Fruit fly (Drosophila melanogaster) whole organism, wandering third instar larva: ENCODE measurements around the gene CG3061.

ENCODE experiments used
- CG32264 ChIP-seq: fragments of 200-800 bp; sonication (Bioruptor generic); optimal IDR thresholded peaks from 2 replicates; lab custom pipeline; 2016; ENCODE audit warnings: missing biosample characterization, missing genetic modification characterization
- CG9705 ChIP-seq: fragments of 200-800 bp; sonication (Bioruptor generic); optimal IDR thresholded peaks from 2 replicates; lab custom pipeline; 2018; ENCODE audit warnings: missing biosample characterization, mild to moderate bottlenecking, missing genetic modification characterization
- CrebA ChIP-seq: fragments of 200-800 bp; sonication (Bioruptor generic); optimal IDR thresholded peaks from 2 replicates; lab custom pipeline; 2016; ENCODE audit warnings: missing biosample characterization, mild to moderate bottlenecking, missing genetic modification characterization, borderline replicate concordance
- Dfd ChIP-seq: fragments of >200 bp; optimal IDR thresholded peaks from 2 replicates; lab custom pipeline; 2017; ENCODE audit warnings: missing biosample characterization, missing genetic modification characterization
- Dif ChIP-seq: fragments of 200-275, 200-300 bp; sonication (Bioruptor generic); optimal IDR thresholded peaks from 2 replicates; lab custom pipeline; 2018; ENCODE audit warnings: missing biosample characterization, missing genetic modification characterization; ENCODE audit not compliant: partially characterized antibody
- GATAd ChIP-seq: sonication (Bioruptor generic); optimal IDR thresholded peaks from 2 replicates; lab custom pipeline; 2016; ENCODE audit warnings: missing biosample characterization, missing genetic modification characterization
- HLH106 ChIP-seq: fragments of 200-800 bp; optimal IDR thresholded peaks from 3 replicates; lab custom pipeline; 2019; ENCODE audit warnings: missing biosample characterization, mild to moderate bottlenecking, missing genetic modification characterization, moderate library complexity
- Hnf4 ChIP-seq: fragments of 200-800 bp; sonication (Bioruptor generic); optimal IDR thresholded peaks from 2 replicates; lab custom pipeline; 2016; ENCODE audit warnings: missing biosample characterization, mild to moderate bottlenecking, missing genetic modification characterization
- Hr78 ChIP-seq: fragments of >200 bp; optimal IDR thresholded peaks from 2 replicates; lab custom pipeline; 2017; ENCODE audit warnings: missing biosample characterization, missing genetic modification characterization
- Hr83 ChIP-seq: fragments of 200-300 bp; sonication (Bioruptor generic); optimal IDR thresholded peaks from 2 replicates; lab custom pipeline; 2016; ENCODE audit warnings: missing biosample characterization, mild to moderate bottlenecking, missing genetic modification characterization, moderate library complexity; ENCODE audit not compliant: poor library complexity, severe bottlenecking
- Jra ChIP-seq: sonication (Bioruptor generic); optimal IDR thresholded peaks from 2 replicates; lab custom pipeline; 2016; ENCODE audit warnings: missing biosample characterization, missing genetic modification characterization
- Mio ChIP-seq: sonication (Bioruptor generic); optimal IDR thresholded peaks from 2 replicates; lab custom pipeline; 2016; ENCODE audit warnings: missing biosample characterization, missing genetic modification characterization
- Myc ChIP-seq: fragments of >200 bp; optimal IDR thresholded peaks from 2 replicates; lab custom pipeline; 2017
- N ChIP-seq: fragments of >200 bp; optimal IDR thresholded peaks from 2 replicates; lab custom pipeline; 2018; ENCODE audit warnings: missing biosample characterization, missing external identifiers, missing genetic modification characterization
- Rel ChIP-seq, 2 experiments: fragments of 200-800 bp; sonication (Bioruptor generic) in 1 of 2; optimal IDR thresholded peaks; 2 replicates in 1 of 2; 3 replicates in 1 of 2; lab custom pipeline; 2016 to 2019; ENCODE audit warnings: mild to moderate bottlenecking in 2 of 2, missing biosample characterization in 2 of 2, missing genetic modification characterization in 2 of 2, moderate library complexity in 1 of 2
- Sp1 ChIP-seq: fragments of 200-800 bp; sonication (Bioruptor generic); optimal IDR thresholded peaks from 3 replicates; lab custom pipeline; 2019; ENCODE audit warnings: missing biosample characterization, mild to moderate bottlenecking, missing genetic modification characterization, moderate library complexity
- Vsx2 ChIP-seq: fragments of 200-300, 225-300 bp; sonication (Bioruptor generic); optimal IDR thresholded peaks from 2 replicates; lab custom pipeline; 2018; ENCODE audit warnings: missing biosample characterization, missing genetic modification characterization; ENCODE audit not compliant: partially characterized antibody
- br ChIP-seq: fragments of 200-800 bp; sonication (Bioruptor generic); optimal IDR thresholded peaks from 2 replicates; lab custom pipeline; 2016; ENCODE audit warnings: missing biosample characterization, missing genetic modification characterization
- brk ChIP-seq: fragments of 200-800 bp; sonication (Bioruptor generic); optimal IDR thresholded peaks from 2 replicates; lab custom pipeline; 2016; ENCODE audit warnings: missing biosample characterization, mild to moderate bottlenecking, missing genetic modification characterization
- dl ChIP-seq, 2 experiments: fragments of 175-275, 200-275 bp in 1 of 2; fragments of 200-275 bp in 1 of 2; sonication (Bioruptor generic); optimal IDR thresholded peaks; lab custom pipeline; 2018; ENCODE audit warnings: mild to moderate bottlenecking in 2 of 2, missing biosample characterization in 2 of 2, missing genetic modification characterization in 2 of 2, moderate library complexity in 2 of 2; ENCODE audit not compliant: partially characterized antibody in 2 of 2, insufficient read depth in 1 of 2
- dmrt93B ChIP-seq: fragments of 200-800 bp; sonication (Bioruptor generic); optimal IDR thresholded peaks from 2 replicates; lab custom pipeline; 2018; ENCODE audit warnings: missing biosample characterization, mild to moderate bottlenecking, missing genetic modification characterization
- dsf ChIP-seq: sonication (Bioruptor generic); optimal IDR thresholded peaks from 2 replicates; lab custom pipeline; 2016; ENCODE audit warnings: missing biosample characterization, missing genetic modification characterization, borderline replicate concordance
- ey ChIP-seq: fragments of 200-800 bp; sonication (Bioruptor generic); optimal IDR thresholded peaks from 2 replicates; lab custom pipeline; 2016; ENCODE audit warnings: missing biosample characterization, missing genetic modification characterization
- foxo ChIP-seq, 2 experiments: fragments of 200-800 bp; sonication (Bioruptor generic); optimal IDR thresholded peaks; 2 replicates in 1 of 2; 3 replicates in 1 of 2; lab custom pipeline; 2016 to 2017; ENCODE audit warnings: missing biosample characterization in 2 of 2, missing genetic modification characterization in 2 of 2
- fru ChIP-seq: fragments of 200-800 bp; sonication (Bioruptor generic); optimal IDR thresholded peaks from 3 replicates; lab custom pipeline; 2016; ENCODE audit warnings: missing biosample characterization, mild to moderate bottlenecking, missing genetic modification characterization
- h ChIP-seq: fragments of 200-800 bp; sonication (Bioruptor generic); optimal IDR thresholded peaks from 3 replicates; lab custom pipeline; 2016; ENCODE audit warnings: missing biosample characterization, mild to moderate bottlenecking, missing genetic modification characterization
- lola ChIP-seq: fragments of >200 bp; optimal IDR thresholded peaks from 2 replicates; lab custom pipeline; 2017; ENCODE audit warnings: missing biosample characterization, missing genetic modification characterization
- pan ChIP-seq: fragments of >200 bp; optimal IDR thresholded peaks from 2 replicates; lab custom pipeline; 2017
- psq ChIP-seq: fragments of 200-800 bp; sonication (Bioruptor generic); optimal IDR thresholded peaks from 3 replicates; lab custom pipeline; 2017; ENCODE audit warnings: missing biosample characterization, mild to moderate bottlenecking, missing genetic modification characterization, moderate library complexity
- rgr ChIP-seq: fragments of 200-800 bp; sonication (Bioruptor generic); optimal IDR thresholded peaks from 3 replicates; lab custom pipeline; 2016; ENCODE audit warnings: missing biosample characterization, mild to moderate bottlenecking, missing genetic modification characterization
- sage ChIP-seq: fragments of 200-800 bp; sonication (Bioruptor generic); optimal IDR thresholded peaks from 2 replicates; lab custom pipeline; 2016; ENCODE audit warnings: missing biosample characterization, mild to moderate bottlenecking, missing genetic modification characterization
- sv ChIP-seq: fragments of 200-800 bp; sonication (Bioruptor generic); optimal IDR thresholded peaks from 3 replicates; lab custom pipeline; 2016; ENCODE audit warnings: missing biosample characterization, missing genetic modification characterization
- tai ChIP-seq: sonication (Bioruptor generic); optimal IDR thresholded peaks from 2 replicates; lab custom pipeline; 2016; ENCODE audit warnings: missing biosample characterization, missing genetic modification characterization
- usp ChIP-seq: fragments of >200 bp; optimal IDR thresholded peaks from 2 replicates; lab custom pipeline; 2017; ENCODE audit warnings: missing biosample characterization, missing genetic modification characterization
- woc ChIP-seq: sonication (Bioruptor generic); optimal IDR thresholded peaks from 2 replicates; lab custom pipeline; 2016; ENCODE audit warnings: missing biosample characterization, mild to moderate bottlenecking, missing genetic modification characterization

Gene CG3061

DNA sequence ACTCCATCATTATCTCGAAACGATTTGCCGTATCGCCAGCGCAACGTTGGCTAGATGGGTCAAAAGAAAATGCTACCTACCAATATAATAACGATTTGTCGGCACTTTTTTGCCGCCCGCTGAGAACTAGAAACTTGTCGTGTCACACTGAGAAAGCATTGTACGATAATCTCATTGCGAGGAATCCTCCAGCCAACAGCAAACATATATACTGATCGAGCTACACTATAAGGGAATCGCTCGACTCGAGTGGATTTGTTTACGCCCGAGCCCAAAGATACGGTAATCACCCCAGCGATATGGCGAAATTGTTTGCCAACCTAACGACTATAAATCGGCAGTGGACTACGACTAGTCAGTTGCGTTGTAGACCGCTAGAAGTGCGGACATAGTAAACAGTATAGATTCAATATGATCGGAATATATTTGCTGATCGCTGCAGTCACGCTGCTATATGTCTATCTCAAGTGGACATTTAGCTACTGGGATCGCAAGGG, 3.2 kb upstream of the CG3061 start, which contains the start of gene Cyp6d5:
TSS of gene Cyp6d5 (plus strand) at position 356 of the 497 bp plus-strand sequence.
- no peak for TF ChIP-seq sv (GFP tag; lab: Kevin White, UChicago)
- no peak for TF ChIP-seq Rel (GFP tag; optimal IDR thresholded peaks at IDR 0.05; lab: Kevin White, UChicago)
- peak; percentile 56 for TF ChIP-seq Rel (tag; optimal IDR thresholded peaks at IDR 0.05; lab: Kevin White, UChicago)
- peak; percentile 9 for TF ChIP-seq Jra (GFP tag; lab: Kevin White, UChicago)

DNA sequence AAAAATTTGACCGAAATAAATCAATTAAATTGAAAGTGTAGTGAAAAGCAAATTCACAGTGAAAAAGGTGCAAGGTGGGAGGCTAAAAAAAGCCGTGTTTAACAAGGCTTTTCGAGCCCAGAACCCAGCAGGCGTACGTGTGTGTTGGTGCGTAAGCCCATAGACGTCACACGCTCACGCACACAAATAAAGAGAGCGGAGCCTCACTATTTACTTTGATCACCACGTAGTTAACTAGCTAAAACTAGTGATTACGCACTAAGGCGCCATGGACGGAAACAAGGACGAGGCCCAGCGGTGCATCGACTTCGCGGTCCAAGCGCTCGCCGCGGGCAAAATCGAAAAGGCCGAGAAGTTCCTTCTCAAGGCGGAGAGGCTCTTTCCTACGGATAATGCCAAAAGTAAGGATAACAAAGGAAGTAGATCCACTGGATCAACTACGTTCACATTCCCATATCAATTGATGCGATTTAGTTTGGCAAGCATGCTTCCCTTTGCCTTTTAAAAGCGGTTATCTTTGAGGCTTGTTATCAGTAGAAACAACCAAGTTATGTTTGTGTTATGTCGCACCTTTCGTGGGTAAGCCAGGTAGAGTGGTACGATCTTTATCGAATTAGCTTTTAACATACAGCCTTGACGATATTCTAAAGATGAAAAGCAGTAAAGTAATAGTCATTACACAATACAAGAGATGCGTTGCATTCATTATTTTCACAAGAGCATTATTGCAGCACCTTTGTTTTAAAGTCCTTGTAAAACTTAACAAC, 434 bp downstream of the CG3061 start:
- TF ChIP-seq woc (GFP tag; lab: Kevin White, UChicago) (no peak), Rel (GFP tag; optimal IDR thresholded peaks at IDR 0.05; lab: Kevin White, UChicago) (no peak), Rel (tag; optimal IDR thresholded peaks at IDR 0.05; lab: Kevin White, UChicago) (no peak), CrebA (GFP tag; lab: Kevin White, UChicago) (no peak), usp (GFP tag; lab: Kevin White, UChicago) (no peak), Hr83 (GFP tag; lab: Kevin White, UChicago) (no peak), CG32264 (no peak), brk (GFP tag; lab: Kevin White, UChicago) (no peak), psq (GFP tag; lab: Kevin White, UChicago) (no peak)

DNA sequence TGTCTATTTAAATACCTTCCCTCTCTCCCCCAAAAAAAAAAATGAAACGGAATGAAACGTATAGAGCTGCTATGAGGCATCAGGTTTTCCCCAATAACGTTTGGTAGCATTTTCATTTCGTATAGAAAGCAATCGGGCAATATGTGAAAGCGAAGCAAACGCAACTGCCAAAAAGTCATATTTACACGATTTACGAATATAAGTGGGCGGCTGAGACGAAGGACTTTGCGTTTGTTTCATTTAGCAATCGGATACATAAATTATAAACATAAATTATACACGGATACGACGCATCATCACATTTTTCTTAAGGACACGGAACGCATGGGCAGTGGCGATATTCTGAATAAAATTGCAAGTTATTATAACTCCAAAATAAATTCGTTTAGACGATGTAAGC, 2.5 kb downstream of the CG3061 start:
- TF ChIP-seq h (GFP tag; lab: Kevin White, UChicago) (no peak), Hnf4 (GFP tag; lab: Kevin White, UChicago) (no peak), CrebA (GFP tag; lab: Kevin White, UChicago) (no peak), dmrt93B (GFP tag; lab: Kevin White, UChicago) (no peak), br (GFP tag; lab: Kevin White, UChicago) (no peak), CG32264 (no peak), sage (GFP tag; lab: Kevin White, UChicago) (no peak), Dfd (GFP tag; lab: Kevin White, UChicago) (no peak), woc (GFP tag; lab: Kevin White, UChicago) (no peak), Sp1 (GFP tag; lab: Kevin White, UChicago) (no peak), HLH106 (tag; lab: Kevin White, UChicago) (no peak), rgr (GFP tag; lab: Kevin White, UChicago) (no peak), foxo (GFP tag; optimal IDR thresholded peaks at IDR 0.05; lab: Kevin White, UChicago) (no peak), Vsx2 (GFP tag; lab: Kevin White, UChicago) (no peak), Hr83 (GFP tag; lab: Kevin White, UChicago) (no peak), GATAd (GFP tag; lab: Kevin White, UChicago) (no peak), Mio (GFP tag; lab: Kevin White, UChicago) (no peak), pan (lab: Kevin White, UChicago) (no peak), tai (GFP tag; lab: Kevin White, UChicago) (no peak), lola (no peak)

DNA sequence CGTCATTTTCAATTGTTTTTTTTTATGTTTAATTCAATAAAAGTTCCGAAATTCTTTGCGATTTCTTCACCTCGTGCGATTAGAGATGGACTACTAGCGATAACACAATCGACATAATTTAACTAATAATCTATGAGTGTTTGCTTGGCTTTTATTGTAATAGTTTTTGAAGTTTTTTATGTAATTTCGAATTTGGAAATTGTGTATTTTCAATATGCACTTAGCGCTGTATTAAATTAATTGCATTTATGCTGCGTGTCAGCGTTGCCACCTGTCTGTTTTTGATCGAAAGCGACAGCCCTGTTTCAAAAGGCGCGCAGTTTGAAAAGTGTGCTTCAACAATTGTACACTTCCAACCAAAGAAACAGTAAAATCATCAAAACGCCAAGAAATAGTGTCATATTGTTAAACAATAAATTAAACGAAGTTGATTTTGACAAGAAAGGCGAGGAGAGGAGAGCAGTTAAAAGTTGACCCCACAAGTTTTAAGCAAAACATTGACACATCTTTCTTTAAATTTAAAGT, 3.8 kb downstream of the CG3061 start, which contains the start of gene CG9922:
TSS of gene CG9922 (minus strand) at position 475 of the 525 bp plus-strand sequence.
- TF ChIP-seq Dfd (GFP tag; lab: Kevin White, UChicago): no peak
- TF ChIP-seq CrebA (GFP tag; lab: Kevin White, UChicago): no peak
- TF ChIP-seq woc (GFP tag; lab: Kevin White, UChicago): no peak
- peak; percentile 65 for TF ChIP-seq tai (GFP tag; lab: Kevin White, UChicago)
- no peak for TF ChIP-seq usp (GFP tag; lab: Kevin White, UChicago)
- TF ChIP-seq rgr (GFP tag; lab: Kevin White, UChicago): peak; percentile 40
- peak; percentile 40 for TF ChIP-seq fru (GFP tag; lab: Kevin White, UChicago)
- TF ChIP-seq Hr83 (GFP tag; lab: Kevin White, UChicago): peak; percentile 58
- TF ChIP-seq Mio (GFP tag; lab: Kevin White, UChicago): no peak
- TF ChIP-seq sv (GFP tag; lab: Kevin White, UChicago): no peak
- TF ChIP-seq sage (GFP tag; lab: Kevin White, UChicago): no peak
- peak; percentile 8 for TF ChIP-seq Vsx2 (GFP tag; lab: Kevin White, UChicago)
- no peak for TF ChIP-seq dmrt93B (GFP tag; lab: Kevin White, UChicago)
- peak; percentile 56 for TF ChIP-seq Hnf4 (GFP tag; lab: Kevin White, UChicago)
- peak; percentile 5 for TF ChIP-seq psq (GFP tag; lab: Kevin White, UChicago)
- TF ChIP-seq N (GFP tag; lab: Kevin White, UChicago): no peak
- TF ChIP-seq pan (lab: Kevin White, UChicago): no peak
- TF ChIP-seq Rel (GFP tag; optimal IDR thresholded peaks at IDR 0.05; lab: Kevin White, UChicago): no peak
- peak; percentile 30 for TF ChIP-seq Rel (tag; optimal IDR thresholded peaks at IDR 0.05; lab: Kevin White, UChicago)
- peak; percentile 35 for TF ChIP-seq Jra (GFP tag; lab: Kevin White, UChicago)
- peak; percentile 37 for TF ChIP-seq ey (GFP tag; lab: Kevin White, UChicago)
- TF ChIP-seq Myc (lab: Kevin White, UChicago): peak; percentile 24
- no peak for TF ChIP-seq Dif (GFP tag; lab: Kevin White, UChicago)
- TF ChIP-seq HLH106 (tag; lab: Kevin White, UChicago): peak; percentile 42
- no peak for TF ChIP-seq dl (GFP tag; optimal IDR thresholded peaks at IDR 0.05; lab: Kevin White, UChicago; ENCODE audit: insufficient read depth in 1 of 2, partially characterized antibody in 2 of 2)
- TF ChIP-seq foxo (GFP tag; optimal IDR thresholded peaks at IDR 0.05; lab: Kevin White, UChicago): peak in 1 of 2 experiments; percentile 61
- TF ChIP-seq Hr78 (GFP tag; lab: Kevin White, UChicago): no peak
- TF ChIP-seq CG9705: peak; percentile 42
- peak; percentile 56 for TF ChIP-seq brk (GFP tag; lab: Kevin White, UChicago)
- peak; percentile 35 for TF ChIP-seq Sp1 (GFP tag; lab: Kevin White, UChicago)
- peak; percentile 52 for TF ChIP-seq h (GFP tag; lab: Kevin White, UChicago)
- TF ChIP-seq GATAd (GFP tag; lab: Kevin White, UChicago): no peak
- TF ChIP-seq CG32264: no peak
- TF ChIP-seq dsf (GFP tag; lab: Kevin White, UChicago): no peak
